Worm (Caenorhabditis elegans) whole organism, late embryonic: ENCODE results near the gene skr-3.

ENCODE experiments used
- ahr-1 ChIP-seq: sonication (generic microtip); optimal IDR thresholded peaks from 2 replicates; lab custom pipeline; 2016; ENCODE audit warnings: missing genetic modification characterization, missing compliant biosample characterization
- ama-1 ChIP-seq: fragments of 150-350 bp; optimal IDR thresholded peaks from 2 replicates; lab custom pipeline; 2014
- ets-4 ChIP-seq: sonication (generic microtip); optimal IDR thresholded peaks from 2 replicates; lab custom pipeline; 2016; ENCODE audit warnings: missing genetic modification characterization, missing compliant biosample characterization
- gmeb-2 ChIP-seq: sonication (generic microtip); optimal IDR thresholded peaks from 2 replicates; lab custom pipeline; 2016; ENCODE audit warnings: missing genetic modification characterization, inconsistent platforms, missing compliant biosample characterization
- pha-4 ChIP-seq: fragments of 150-350 bp; optimal IDR thresholded peaks from 2 replicates; lab custom pipeline; 2018; ENCODE audit warnings: missing biosample characterization, missing genetic modification reagents, missing genetic modification characterization
- syd-9 ChIP-seq: sonication (generic microtip); optimal IDR thresholded peaks from 2 replicates; lab custom pipeline; 2016; ENCODE audit warnings: mild to moderate bottlenecking, missing genetic modification characterization, moderate library complexity, missing compliant biosample characterization

ce11 chrV:16129116-16129515, 8.2 kb downstream of the skr-3 start:
- no peak for TF ChIP-seq ets-4 (tag; lab: Kevin White, UChicago)
- no peak for TF ChIP-seq pha-4
- no peak for TF ChIP-seq ahr-1 (tag; lab: Kevin White, UChicago)
- TF ChIP-seq gmeb-2 (tag; lab: Kevin White, UChicago): no peak
- no peak for TF ChIP-seq ama-1 (lab: Kevin White, UChicago)
- TF ChIP-seq syd-9 (tag; lab: Kevin White, UChicago): no peak
